Worm (Caenorhabditis elegans): ENCODE results near the gene irld-20.

irld-20 gene

ce11 chrIII:12713862-12714261, 37.0 kb upstream of the irld-20 start (continued):
- no peak for TF ChIP-seq fkh-10 (GFP tag; optimal IDR thresholded peaks at IDR 0.05)
- peak; percentile 35 for TF ChIP-seq nhr-47 (tag; optimal IDR thresholded peaks at IDR 0.05)
- TF ChIP-seq Y116A8C.19 (tag; optimal IDR thresholded peaks at IDR 0.05; ENCODE audit: borderline replicate concordance), result no peak
- TF ChIP-seq jun-1 (tag; optimal IDR thresholded peaks at IDR 0.05), result no peak
- TF ChIP-seq nhr-71 (tag; optimal IDR thresholded peaks at IDR 0.05), result no peak
- TF ChIP-seq pag-3 (tag; optimal IDR thresholded peaks at IDR 0.05; ENCODE audit: borderline replicate concordance, insufficient read depth), result no peak
- TF ChIP-seq unc-130 (tag; optimal IDR thresholded peaks at IDR 0.05), result no peak
- TF ChIP-seq nhr-11 (tag; optimal IDR thresholded peaks at IDR 0.05), result no peak
- no peak for TF ChIP-seq ceh-88 (GFP tag; IDR thresholded peaks at IDR 0.05)
- TF ChIP-seq snpc-4 (tag; optimal IDR thresholded peaks at IDR 0.05), result no peak
- TF ChIP-seq rnt-1 (tag; optimal IDR thresholded peaks at IDR 0.05), result no peak
- no peak for TF ChIP-seq swsn-7 (tag; optimal IDR thresholded peaks at IDR 0.05)
- no peak for TF ChIP-seq mdl-1 (tag; optimal IDR thresholded peaks at IDR 0.05)
- TF ChIP-seq fkh-8 (tag; optimal IDR thresholded peaks at IDR 0.05), result no peak
- peak; percentile 26 for TF ChIP-seq skn-1 (tag; optimal IDR thresholded peaks at IDR 0.05)
- TF ChIP-seq unc-62 (GFP tag; optimal IDR thresholded peaks at IDR 0.05), result no peak

ce11 chrIII:12714266-12714665, 36.6 kb upstream of the irld-20 start, which contains the start of gene ssl-1:
Gene ssl-1 (plus strand): TSS chrIII:12714566.
- TF ChIP-seq pag-3 (tag; optimal IDR thresholded peaks at IDR 0.05; ENCODE audit: borderline replicate concordance, insufficient read depth), result no peak
- TF ChIP-seq nhr-19 (GFP tag; conservative IDR thresholded peaks at IDR 0.05), result no peak
- TF ChIP-seq ceh-90 (tag; optimal IDR thresholded peaks at IDR 0.05), result no peak
- no peak for TF ChIP-seq mab-9 (GFP tag; IDR thresholded peaks at IDR 0.05)
- TF ChIP-seq mef-2 (tag; optimal IDR thresholded peaks at IDR 0.05), result no peak
- TF ChIP-seq mep-1 (tag; optimal IDR thresholded peaks at IDR 0.05), result no peak
- no peak for TF ChIP-seq nhr-237 (tag; optimal IDR thresholded peaks at IDR 0.05)
- no peak for TF ChIP-seq dpl-1 (GFP tag; optimal IDR thresholded peaks at IDR 0.05)

- TF ChIP-seq pax-3 (tag; optimal IDR thresholded peaks at IDR 0.05), result no peak
- TF ChIP-seq nhr-76 (tag; optimal IDR thresholded peaks at IDR 0.05), result no peak
- peak; percentile 14 for TF ChIP-seq ceh-63 (GFP tag; optimal IDR thresholded peaks at IDR 0.05)
- TF ChIP-seq alr-1 (tag; optimal IDR thresholded peaks at IDR 0.05; ENCODE audit: borderline replicate concordance), result peak; percentile 86
- no peak for TF ChIP-seq mdl-1 (tag; optimal IDR thresholded peaks at IDR 0.05)
- no peak for TF ChIP-seq snu-23 (GFP tag; optimal IDR thresholded peaks at IDR 0.05)
These were observed 22.8 kb upstream of the irld-20 start for ce11 chrIII:12728149-12728548.

- peak; percentile 8 for TF ChIP-seq aly-2 (tag; optimal IDR thresholded peaks at IDR 0.05)
- no peak for TF ChIP-seq unc-130 (tag; optimal IDR thresholded peaks at IDR 0.05)
- no peak for TF ChIP-seq ceh-8 (GFP tag; optimal IDR thresholded peaks at IDR 0.05)
- TF ChIP-seq efl-1 (optimal IDR thresholded peaks at IDR 0.05), result peak in 1 of 2 experiments; percentile 69
- TF ChIP-seq efl-1 (GFP tag; optimal IDR thresholded peaks at IDR 0.05 in 1 of 2), result peak; percentile 72 to 96
- TF ChIP-seq lin-35 (GFP tag; optimal IDR thresholded peaks at IDR 0.05), result peak in 1 of 2 experiments; percentile 81
- peak; percentile 19 to 58 (median 55) for TF ChIP-seq dpl-1 (GFP tag; optimal IDR thresholded peaks at IDR 0.05)
- no peak for TF ChIP-seq hlh-4 (tag; optimal IDR thresholded peaks at IDR 0.05)
- TF ChIP-seq mef-2 (tag; optimal IDR thresholded peaks at IDR 0.05), result no peak
These were observed 12.0 kb upstream of the irld-20 start for ce11 chrIII:12738935-12739334.

- no peak for TF ChIP-seq lin-15B (tag; optimal IDR thresholded peaks at IDR 0.05)
- no peak for TF ChIP-seq lin-35 (GFP tag; optimal IDR thresholded peaks at IDR 0.05)
- no peak for TF ChIP-seq mef-2 (tag; optimal IDR thresholded peaks at IDR 0.05)
- no peak for TF ChIP-seq ceh-82 (tag; optimal IDR thresholded peaks at IDR 0.05)
- no peak for TF ChIP-seq hlh-4 (tag; optimal IDR thresholded peaks at IDR 0.05)
- TF ChIP-seq C04F5.9 (tag; optimal IDR thresholded peaks at IDR 0.05), result no peak
- no peak for TF ChIP-seq sox-4 (tag; optimal IDR thresholded peaks at IDR 0.05)
These were observed 10.6 kb upstream of the irld-20 start for ce11 chrIII:12740313-12740712.
